Fruit fly (Drosophila melanogaster) whole organism, embryonic: ENCODE measurements around the gene Slu7.
A peak's percentile ranks its signal among the peaks of the same experiment; 100 is the strongest.

Experiments
- ATbp ChIP-seq: fragments of 200-800 bp; sonication (Bioruptor generic); optimal IDR thresholded peaks from 2 replicates; lab custom pipeline; 2017; ENCODE audit warnings: missing biosample characterization, mild to moderate bottlenecking, missing genetic modification characterization, missing genetic modification reagents
- Asciz ChIP-seq: fragments of 200-800 bp; sonication (Bioruptor generic); optimal IDR thresholded peaks from 2 replicates; lab custom pipeline; 2017; ENCODE audit warnings: missing biosample characterization, mild to moderate bottlenecking, missing genetic modification characterization, missing genetic modification reagents
- BEAF-32 ChIP-seq: fragments of 200-800 bp; sonication (Bioruptor generic); optimal IDR thresholded peaks from 3 replicates; lab custom pipeline; 2017; ENCODE audit warnings: missing biosample characterization, missing genetic modification characterization, mild to moderate bottlenecking, moderate library complexity, missing genetic modification reagents
- Bteb2 ChIP-seq: fragments of 200-800 bp; sonication (Bioruptor generic); optimal IDR thresholded peaks from 2 replicates; lab custom pipeline; 2016; ENCODE audit warnings: missing biosample characterization, missing genetic modification characterization
- C15 ChIP-seq: fragments of 200-800 bp; sonication (Bioruptor generic); IDR thresholded peaks from 3 replicates; pipeline ENCODE4 v1.3.6; 2022; ENCODE audit warnings: missing biosample characterization, missing genetic modification characterization
- CG10209 ChIP-seq: fragments of 200-800 bp; sonication (Bioruptor generic); optimal IDR thresholded peaks from 3 replicates; lab custom pipeline; 2017; ENCODE audit warnings: missing biosample characterization, mild to moderate bottlenecking, missing genetic modification characterization, missing genetic modification reagents
- CG12942 ChIP-seq: fragments of 200-800 bp; sonication (Bioruptor generic); optimal IDR thresholded peaks from 3 replicates; lab custom pipeline; 2016; ENCODE audit warnings: missing biosample characterization, missing genetic modification characterization
- CG14050 ChIP-seq: fragments of 200-800 bp; sonication (Bioruptor generic); IDR thresholded peaks from 3 replicates; pipeline ENCODE4 v1.3.6; 2022; ENCODE audit warnings: missing biosample characterization, missing genetic modification characterization
- CG1529 ChIP-seq: fragments of 200-800 bp; sonication (Bioruptor generic); optimal IDR thresholded peaks from 3 replicates; lab custom pipeline; 2018; ENCODE audit warnings: missing biosample characterization, missing genetic modification characterization
- CG15601 ChIP-seq: fragments of 200-800 bp; sonication (Bioruptor generic); optimal IDR thresholded peaks from 3 replicates; lab custom pipeline; 2019; ENCODE audit warnings: missing biosample characterization, mild to moderate bottlenecking, missing genetic modification characterization, moderate library complexity
- CG1603 ChIP-seq: fragments of 200-800 bp; sonication (Bioruptor generic); optimal IDR thresholded peaks from 2 replicates; lab custom pipeline; 2019; ENCODE audit warnings: missing biosample characterization, mild to moderate bottlenecking, missing genetic modification characterization, moderate library complexity
- CG17186 ChIP-seq: fragments of 200-800 bp; sonication (Bioruptor generic); optimal IDR thresholded peaks from 3 replicates; lab custom pipeline; 2017; ENCODE audit warnings: missing biosample characterization, missing genetic modification reagents, missing genetic modification characterization
- CG17568 ChIP-seq: fragments of 200-800 bp; sonication (Bioruptor generic); optimal IDR thresholded peaks from 2 replicates; lab custom pipeline; 2018; ENCODE audit warnings: missing biosample characterization, mild to moderate bottlenecking, missing genetic modification characterization, moderate library complexity
- CG18011 ChIP-seq: fragments of 200-800 bp; sonication (Bioruptor generic); optimal IDR thresholded peaks from 2 replicates; lab custom pipeline; 2017; ENCODE audit warnings: missing biosample characterization, missing genetic modification characterization, mild to moderate bottlenecking, moderate library complexity, missing genotype
- CG30020 ChIP-seq: fragments of 200-800 bp; optimal IDR thresholded peaks from 2 replicates; lab custom pipeline; 2019; ENCODE audit warnings: missing biosample characterization, mild to moderate bottlenecking, missing genetic modification characterization, moderate library complexity
- CG33557 ChIP-seq: fragments of 200-800 bp; sonication (Bioruptor generic); optimal IDR thresholded peaks from 2 replicates; lab custom pipeline; 2019; ENCODE audit warnings: missing biosample characterization, mild to moderate bottlenecking, missing genetic modification characterization, moderate library complexity
- CG34376 ChIP-seq: fragments of 200-800 bp; sonication (Bioruptor generic); optimal IDR thresholded peaks from 2 replicates; lab custom pipeline; 2018; ENCODE audit warnings: missing biosample characterization, mild to moderate bottlenecking, missing genetic modification characterization
- CG3726 ChIP-seq: fragments of 200-800 bp; sonication (Bioruptor generic); IDR thresholded peaks from 3 replicates; pipeline ENCODE4, ENCODE4 v1.3.6; 2022; ENCODE audit warnings: missing biosample characterization, missing genetic modification characterization
- CG3995 ChIP-seq: fragments of 200-800 bp; sonication (Bioruptor generic); optimal IDR thresholded peaks from 3 replicates; lab custom pipeline; 2016; ENCODE audit warnings: missing biosample characterization, missing genetic modification characterization
- CG4282 ChIP-seq: fragments of 200-800 bp; sonication (Bioruptor generic); optimal IDR thresholded peaks from 2 replicates; lab custom pipeline; 2016; ENCODE audit warnings: missing biosample characterization, missing genetic modification characterization
- CG6272 ChIP-seq: fragments of 200-800 bp; sonication (Bioruptor generic); IDR thresholded peaks from 2 replicates; pipeline ENCODE4 v1.3.6; 2022; ENCODE audit warnings: missing biosample characterization, missing genetic modification characterization
- CG6765 ChIP-seq: fragments of 200-800 bp; sonication (Bioruptor generic); optimal IDR thresholded peaks from 3 replicates; lab custom pipeline; 2017; ENCODE audit warnings: missing biosample characterization, mild to moderate bottlenecking, missing genetic modification characterization
- CG6813 ChIP-seq: fragments of 200-800 bp; sonication (Bioruptor generic); optimal IDR thresholded peaks from 2 replicates; lab custom pipeline; 2017; ENCODE audit warnings: missing biosample characterization, missing genetic modification characterization, mild to moderate bottlenecking, moderate library complexity, missing genetic modification reagents
- CG7987 ChIP-seq: fragments of 200-800 bp; sonication (Bioruptor generic); optimal IDR thresholded peaks from 2 replicates; lab custom pipeline; 2018; ENCODE audit warnings: missing biosample characterization, mild to moderate bottlenecking, missing genetic modification characterization, moderate library complexity
- Dbx ChIP-seq: fragments of 200-800 bp; sonication (Bioruptor generic); IDR thresholded peaks from 3 replicates; pipeline ENCODE4 v1.3.6; 2022; ENCODE audit warnings: missing biosample characterization, missing genetic modification characterization
- Drgx ChIP-seq: fragments of 200-800 bp; sonication (Bioruptor generic); IDR thresholded peaks from 2 replicates; pipeline ENCODE4 v1.3.6; 2022; ENCODE audit warnings: missing biosample characterization, missing genetic modification characterization
- Ets97D ChIP-seq: fragments of 200-800 bp; sonication (Bioruptor generic); optimal IDR thresholded peaks from 3 replicates; lab custom pipeline; 2016; ENCODE audit warnings: missing biosample characterization, missing genetic modification characterization
- Hsf ChIP-seq: fragments of 200-800 bp; sonication (Bioruptor generic); optimal IDR thresholded peaks from 3 replicates; lab custom pipeline; 2016; ENCODE audit warnings: missing biosample characterization, missing genetic modification characterization
- Lim3 ChIP-seq: fragments of 200-800 bp; sonication (Bioruptor generic); IDR thresholded peaks from 2 replicates; pipeline ENCODE4 v1.3.6; 2022; ENCODE audit warnings: missing biosample characterization, missing genetic modification characterization
- Optix ChIP-seq: fragments of 200-800 bp; sonication (Bioruptor generic); IDR thresholded peaks from 3 replicates; pipeline ENCODE4 v1.3.6; 2022; ENCODE audit warnings: missing biosample characterization, missing genetic modification characterization
- Sox100B ChIP-seq: fragments of 200-800 bp; sonication (Bioruptor generic); optimal IDR thresholded peaks from 3 replicates; lab custom pipeline; 2018; ENCODE audit warnings: missing biosample characterization, mild to moderate bottlenecking, missing genetic modification characterization
- YL-1 ChIP-seq: fragments of 200-800 bp; sonication (Bioruptor generic); optimal IDR thresholded peaks from 3 replicates; lab custom pipeline; 2017; ENCODE audit warnings: missing biosample characterization, mild to moderate bottlenecking, missing genetic modification characterization
- aop ChIP-seq: fragments of 200-800 bp; sonication (Bioruptor generic); IDR thresholded peaks from 2 replicates; pipeline ENCODE4 v1.3.6; 2022; ENCODE audit warnings: missing biosample characterization, missing genetic modification characterization
- bcd ChIP-seq: fragments of 200-800 bp; sonication (Bioruptor generic); optimal IDR thresholded peaks from 2 replicates; lab custom pipeline; 2017; ENCODE audit warnings: missing biosample characterization, mild to moderate bottlenecking, missing genetic modification characterization
- ci ChIP-seq: fragments of 200-800 bp; sonication (Bioruptor generic); IDR thresholded peaks from 3 replicates; pipeline ENCODE4 v1.3.6; 2022; ENCODE audit warnings: missing biosample characterization, missing genetic modification characterization
- crp ChIP-seq, 2 experiments: fragments of 200-800 bp; sonication (Bioruptor generic); optimal IDR thresholded peaks; 2 replicates in 1 of 2; 3 replicates in 1 of 2; lab custom pipeline; 2017; ENCODE audit warnings: missing biosample characterization in 2 of 2, missing genetic modification characterization in 2 of 2, mild to moderate bottlenecking in 1 of 2, moderate library complexity in 1 of 2
- dysf ChIP-seq: fragments of 200-800 bp; sonication (Bioruptor generic); IDR thresholded peaks from 3 replicates; pipeline ENCODE4 v1.3.6; 2022; ENCODE audit warnings: missing biosample characterization, missing genetic modification characterization
- ewg ChIP-seq: fragments of 200-800 bp; sonication (Bioruptor generic); optimal IDR thresholded peaks from 3 replicates; lab custom pipeline; 2017; ENCODE audit warnings: mild to moderate bottlenecking, missing biosample characterization, missing genetic modification reagents, missing genetic modification characterization
- exex ChIP-seq: fragments of 200-800 bp; sonication (Bioruptor generic); optimal IDR thresholded peaks from 4 replicates; lab custom pipeline; 2018; ENCODE audit warnings: missing biosample characterization, mild to moderate bottlenecking, missing genetic modification characterization, moderate library complexity
- grn ChIP-seq: fragments of 200-800 bp; sonication (Bioruptor generic); optimal IDR thresholded peaks from 3 replicates; lab custom pipeline; 2017; ENCODE audit warnings: missing biosample characterization, missing genetic modification characterization
- hb ChIP-seq: fragments of 200-800 bp; sonication (Bioruptor generic); IDR thresholded peaks from 3 replicates; pipeline ENCODE4 v1.3.6; 2022; ENCODE audit warnings: missing biosample characterization, missing genetic modification characterization; ENCODE audit not compliant: partially characterized antibody
- hbn ChIP-seq: fragments of 200-800 bp; sonication (Bioruptor generic); IDR thresholded peaks from 2 replicates; pipeline ENCODE4 v1.3.6; 2022; ENCODE audit warnings: missing biosample characterization, missing genetic modification characterization; ENCODE audit not compliant: partially characterized antibody
- lab ChIP-seq: fragments of 200-800 bp; sonication (Bioruptor generic); optimal IDR thresholded peaks from 3 replicates; lab custom pipeline; 2017; ENCODE audit warnings: missing biosample characterization, missing genetic modification characterization, mild to moderate bottlenecking, moderate library complexity, missing genetic modification reagents
- lola ChIP-seq, 3 experiments: fragments of >200 bp in 2 of 3; fragments of 200-800 bp in 1 of 3; sonication (Bioruptor generic) in 1 of 3; optimal IDR thresholded peaks; 2 replicates each; lab custom pipeline; 2017 to 2019; ENCODE audit warnings: missing biosample characterization in 3 of 3, missing genetic modification characterization in 3 of 3, mild to moderate bottlenecking in 1 of 3, moderate library complexity in 1 of 3
- luna ChIP-seq: fragments of 200-800 bp; sonication (Bioruptor generic); optimal IDR thresholded peaks from 2 replicates; lab custom pipeline; 2016; ENCODE audit warnings: missing biosample characterization, missing genetic modification characterization
- otp ChIP-seq: fragments of 200-800 bp; sonication (Bioruptor generic); IDR thresholded peaks from 3 replicates; pipeline ENCODE4, ENCODE4 v1.3.6; 2022; ENCODE audit warnings: missing biosample characterization, missing genetic modification characterization
- pros ChIP-seq: fragments of 200-800 bp; sonication (Bioruptor generic); optimal IDR thresholded peaks from 3 replicates; lab custom pipeline; 2019; ENCODE audit warnings: missing biosample characterization, mild to moderate bottlenecking, missing genetic modification characterization, moderate library complexity
- sens ChIP-seq: fragments of 200-800 bp; sonication (Bioruptor generic); peaks from one replicate; lab custom pipeline; 2016; ENCODE audit warnings: missing biosample characterization, missing genetic modification characterization
- so ChIP-seq: fragments of 200-800 bp; sonication (Bioruptor generic); IDR thresholded peaks from 3 replicates; pipeline ENCODE4 v1.3.6; 2022; ENCODE audit warnings: missing biosample characterization, missing genetic modification characterization
- sob ChIP-seq: fragments of 200-800 bp; sonication (Bioruptor generic); IDR thresholded peaks from 2 replicates; pipeline ENCODE4 v1.3.6; 2022; ENCODE audit warnings: missing biosample characterization, missing genetic modification characterization
- wek ChIP-seq: fragments of 200-800 bp; sonication (Bioruptor generic); optimal IDR thresholded peaks from 3 replicates; lab custom pipeline; 2018; ENCODE audit warnings: missing biosample characterization, mild to moderate bottlenecking, missing genetic modification characterization, moderate library complexity

Gene Slu7

DNA sequence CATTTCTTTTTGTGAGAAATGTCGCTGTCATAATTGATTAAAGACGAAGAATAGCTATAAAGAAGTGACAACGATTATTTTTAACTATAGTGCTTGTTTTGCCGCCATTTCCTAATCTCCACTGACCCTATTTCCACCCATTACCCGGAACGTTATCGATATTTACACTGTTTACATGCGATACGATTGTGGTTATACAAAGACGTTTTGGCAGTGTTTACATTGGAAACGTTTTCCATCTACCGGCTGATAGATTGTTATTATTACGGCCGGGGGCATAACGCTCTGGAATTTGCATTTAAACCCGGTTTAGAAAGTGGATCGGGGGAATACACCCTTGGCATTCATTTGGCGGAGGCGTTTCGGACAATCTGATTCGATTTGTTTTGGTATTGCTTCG is 27.4 kb upstream of the Slu7 start (continued):
- TF ChIP-seq CG6272 (GFP tag; lab: Robert Waterston, UW) (no peak), so (GFP tag; lab: Robert Waterston, UW) (peak; percentile 47; the same call in 1 of the 3 replicates), CG17186 (no peak), CG30020 (tag; lab: Kevin White, UChicago) (no peak), CG17568 (GFP tag; lab: Kevin White, UChicago) (no peak), CG33557 (GFP tag; lab: Kevin White, UChicago) (no peak), Hsf (no peak), Asciz (peak; percentile 24), CG10209 (GFP tag; lab: Kevin White, UChicago) (peak; percentile 19), luna (GFP tag; lab: Kevin White, UChicago) (no peak), exex (tag; lab: Kevin White, UChicago) (peak; percentile 24), CG6765 (GFP tag; lab: Kevin White, UChicago) (peak; percentile 32), CG1529 (GFP tag; lab: Kevin White, UChicago) (no peak), otp (GFP tag; lab: Robert Waterston, UW) (no peak), CG3995 (GFP tag; lab: Kevin White, UChicago) (no peak), aop (no peak), Optix (GFP tag; lab: Robert Waterston, UW) (no peak), pros (GFP tag; lab: Kevin White, UChicago) (no peak), lola (GFP tag; optimal IDR thresholded peaks at IDR 0.05; lab: Kevin White, UChicago) (no peak), Ets97D (no peak), hbn (GFP tag; lab: Robert Waterston, UW) (no peak), CG1603 (peak; percentile 12), CG18011 (GFP tag; lab: Kevin White, UChicago) (no peak), Drgx (GFP tag; lab: Robert Waterston, UW) (no peak), CG15601 (peak; percentile 13), bcd (GFP tag; lab: Kevin White, UChicago) (no peak), ci (GFP tag; lab: Robert Waterston, UW) (peak; percentile 21; the same call in 1 of the 3 replicates), C15 (no peak), ATbp (GFP tag; lab: Kevin White, UChicago) (peak; percentile 58), YL-1 (GFP tag; lab: Kevin White, UChicago) (no peak), CG3726 (GFP tag; lab: Robert Waterston, UW) (no peak), CG7987 (GFP tag; lab: Kevin White, UChicago) (peak; percentile 53), CG14050 (no peak), CG6813 (GFP tag; lab: Kevin White, UChicago) (peak; percentile 32), dysf (GFP tag; lab: Robert Waterston, UW) (no peak), CG4282 (GFP tag; lab: Kevin White, UChicago) (no peak), CG12942 (GFP tag; lab: Kevin White, UChicago) (no peak), crp (GFP tag; optimal IDR thresholded peaks at IDR 0.05; lab: Kevin White, UChicago) (no peak), lab (peak; percentile 60), CG34376 (peak; percentile 4), ewg (no peak), sens (GFP tag; lab: Kevin White, UChicago) (peak; percentile 69), Dbx (GFP tag; lab: Robert Waterston, UW) (no peak), sob (GFP tag; lab: Robert Waterston, UW) (no peak), BEAF-32 (GFP tag; lab: Kevin White, UChicago) (peak; percentile 10), wek (peak; percentile 61), hb (GFP tag; lab: Robert Waterston, UW) (no peak), Sox100B (GFP tag; lab: Kevin White, UChicago) (peak; percentile 24), Bteb2 (GFP tag; lab: Kevin White, UChicago) (no peak), grn (GFP tag; lab: Kevin White, UChicago) (peak; percentile 49), Lim3 (no peak)
